Worm (Caenorhabditis elegans): ENCODE results near the gene hpo-40.
A peak's percentile ranks its signal among the peaks of the same experiment; 100 is the strongest.

hpo-40 gene

ce11 chrV:10238665-10239064 is 25.9 kb downstream of the hpo-40 start, which contains the start of gene fubl-1 (continued):
- TF ChIP-seq nhr-42 (GFP tag; IDR thresholded peaks at IDR 0.05), result no peak
- no peak for TF ChIP-seq dmd-8 (GFP tag; IDR thresholded peaks at IDR 0.05)
- TF ChIP-seq ceh-28 (tag; optimal IDR thresholded peaks at IDR 0.05), result no peak
- TF ChIP-seq hif-1 (tag; optimal IDR thresholded peaks at IDR 0.05), result no peak
- no peak for TF ChIP-seq nhr-77 (tag; optimal IDR thresholded peaks at IDR 0.05)
- TF ChIP-seq vab-7 (GFP tag; IDR thresholded peaks at IDR 0.05), result peak; percentile 39; the same call in 1 of the 2 replicates
- peak; percentile 82 for TF ChIP-seq aha-1 (tag)
- TF ChIP-seq daf-12 (tag; optimal IDR thresholded peaks at IDR 0.05), result no peak
- TF ChIP-seq lin-39 (tag; optimal IDR thresholded peaks at IDR 0.05), result no peak
- TF ChIP-seq madf-5 (GFP tag; IDR thresholded peaks at IDR 0.05), result no peak
- TF ChIP-seq mes-2 (tag; optimal IDR thresholded peaks at IDR 0.05; ENCODE audit: poor library complexity, severe bottlenecking), result peak; percentile 56
- no peak for TF ChIP-seq nhr-111 (GFP tag; optimal IDR thresholded peaks at IDR 0.05)
- peak; percentile 75 for TF ChIP-seq ama-1 (optimal IDR thresholded peaks at IDR 0.05)
- TF ChIP-seq fkh-10 (GFP tag; optimal IDR thresholded peaks at IDR 0.05), result no peak
- no peak for TF ChIP-seq egl-27 (tag; optimal IDR thresholded peaks at IDR 0.05)
- TF ChIP-seq mxl-3 (GFP tag; optimal IDR thresholded peaks at IDR 0.05), result no peak
- TF ChIP-seq nhr-11 (tag; optimal IDR thresholded peaks at IDR 0.05), result no peak
- no peak for TF ChIP-seq pha-4 (GFP tag; IDR thresholded peaks at IDR 0.05)
- TF ChIP-seq pha-4 (tag; optimal IDR thresholded peaks at IDR 0.05), result no peak
- TF ChIP-seq hlh-11 (tag; optimal IDR thresholded peaks at IDR 0.05), result no peak
- TF ChIP-seq F49E8.2 (tag; optimal IDR thresholded peaks at IDR 0.05; ENCODE audit: borderline replicate concordance), result no peak
- TF ChIP-seq snpc-1.2 (GFP tag; IDR thresholded peaks at IDR 0.05), result no peak
- TF ChIP-seq daf-16 (GFP tag; optimal IDR thresholded peaks at IDR 0.05), result no peak
- TF ChIP-seq daf-16 (tag; optimal IDR thresholded peaks at IDR 0.05), result no peak
- no peak for TF ChIP-seq spr-3 (GFP tag; optimal IDR thresholded peaks at IDR 0.05)
- no peak for TF ChIP-seq zfp-3 (GFP tag; conservative IDR thresholded peaks at IDR 0.05)
- no peak for TF ChIP-seq Y75B8A.6 (GFP tag; IDR thresholded peaks at IDR 0.05)
- no peak for TF ChIP-seq mep-1 (tag; optimal IDR thresholded peaks at IDR 0.05)
- no peak for TF ChIP-seq set-16 (GFP tag; IDR thresholded peaks at IDR 0.05)
- no peak for TF ChIP-seq nhr-10 (tag; optimal IDR thresholded peaks at IDR 0.05)
- no peak for TF ChIP-seq tag-97 (GFP tag; IDR thresholded peaks at IDR 0.05)
- no peak for TF ChIP-seq hlh-30 (tag; optimal IDR thresholded peaks at IDR 0.05; ENCODE audit: insufficient read depth)
- TF ChIP-seq madf-9 (GFP tag; conservative IDR thresholded peaks at IDR 0.05), result no peak
- TF ChIP-seq nhr-237 (tag; optimal IDR thresholded peaks at IDR 0.05), result no peak
- TF ChIP-seq fos-1 (tag; optimal IDR thresholded peaks at IDR 0.05), result no peak
- no peak for TF ChIP-seq F44E2.7 (GFP tag; IDR thresholded peaks at IDR 0.05)
- no peak for TF ChIP-seq hmg-1.1 (GFP tag; IDR thresholded peaks at IDR 0.05)
- TF ChIP-seq gei-8 (GFP tag; optimal IDR thresholded peaks at IDR 0.05), result no peak
- no peak for TF ChIP-seq ctbp-1 (GFP tag; IDR thresholded peaks at IDR 0.05)
- no peak for TF ChIP-seq egl-43 (GFP tag; IDR thresholded peaks at IDR 0.05)
- no peak for TF ChIP-seq dmd-6 (GFP tag; IDR thresholded peaks at IDR 0.05)
- TF ChIP-seq dpl-1 (GFP tag; optimal IDR thresholded peaks at IDR 0.05), result peak; percentile 14
- TF ChIP-seq lin-15B (tag; optimal IDR thresholded peaks at IDR 0.05), result no peak
- no peak for TF ChIP-seq ceh-82 (tag; optimal IDR thresholded peaks at IDR 0.05)
- no peak for TF ChIP-seq F26F4.8 (GFP tag; conservative IDR thresholded peaks at IDR 0.05)
- peak in 1 of 2 experiments; percentile 28 for TF ChIP-seq unc-62 (GFP tag; optimal IDR thresholded peaks at IDR 0.05 in 1 of 2)
- no peak for TF ChIP-seq unc-62 (tag; optimal IDR thresholded peaks at IDR 0.05)

Data from whole organism, L4 larva.